Worm (Caenorhabditis elegans): ENCODE measurements around the gene T20D4.3.
"Not testable (repeated sequence)": the region's sequence is repeated elsewhere in the genome, so short reads cannot be mapped to it uniquely, and the experiment has no call there.

- not testable (repeated sequence) for TF ChIP-seq dao-5, him-1 (tag; optimal IDR thresholded peaks at IDR 0.05)
Observed at ce11 chrV:3399952-3400351, 18.1 kb upstream of the T20D4.3 start, which contains the start of gene T20D4.10.
